Fruit fly (Drosophila melanogaster): ENCODE data around the gene hog.

dm6 chrX:14738420-14738819 is 19.7 kb upstream of the hog start:
- TF ChIP-seq D1 (tag; optimal IDR thresholded peaks at IDR 0.05) (no peak), Pif1B (GFP tag; optimal IDR thresholded peaks at IDR 0.05) (no peak), CG4496 (GFP tag; IDR thresholded peaks at IDR 0.05) (no peak), CG34367 (tag; optimal IDR thresholded peaks at IDR 0.05) (no peak), CG12605 (GFP tag; IDR thresholded peaks at IDR 0.05) (no peak), CG15710 (tag; optimal IDR thresholded peaks at IDR 0.05) (no peak), CG17806 (tag; optimal IDR thresholded peaks at IDR 0.05) (peak; percentile 22), CG14655 (GFP tag; optimal IDR thresholded peaks at IDR 0.05) (peak; percentile 50), rn (GFP tag; IDR thresholded peaks at IDR 0.05) (no peak)

Data from whole organism, pupa.